Worm (Caenorhabditis elegans) whole organism, young adult: Measurements from ENCODE around the gene Y69A2AR.50.

ENCODE experiments used
- B0019.2 ChIP-seq: fragments of 200-800 bp; sonication (Bioruptor generic); conservative IDR thresholded peaks from 2 replicates; pipeline ENCODE4 v1.3.6; 2022; ENCODE audit warnings: missing genetic modification reagents, missing genetic modification characterization, missing compliant biosample characterization
- B0336.3 ChIP-seq: fragments of 200-800 bp; sonication (Bioruptor generic); IDR thresholded peaks from 2 replicates; pipeline ENCODE4 v1.3.6; 2022; ENCODE audit warnings: missing genetic modification characterization, missing compliant biosample characterization
- F10E7.11 ChIP-seq: sonication (generic microtip); optimal IDR thresholded peaks from 2 replicates; lab custom pipeline; 2017; ENCODE audit warnings: mild to moderate bottlenecking, missing genetic modification characterization, moderate library complexity, missing compliant biosample characterization
- F23B12.7 ChIP-seq: sonication (generic microtip); optimal IDR thresholded peaks from 2 replicates; lab custom pipeline; 2017; ENCODE audit warnings: missing genetic modification characterization, mild to moderate bottlenecking, missing compliant biosample characterization, antibody characterized with exemption, moderate library complexity; ENCODE audit not compliant: insufficient read depth
- F33H1.4 ChIP-seq: fragments of 200-800 bp; sonication (Bioruptor generic); IDR thresholded peaks from 2 replicates; pipeline ENCODE4 v1.3.6; 2022; ENCODE audit warnings: missing genetic modification reagents, missing genetic modification characterization, missing compliant biosample characterization
- F49E8.2 ChIP-seq: sonication (generic microtip); optimal IDR thresholded peaks from 3 replicates; lab custom pipeline; 2017; ENCODE audit warnings: missing genetic modification characterization, mild to moderate bottlenecking, missing compliant biosample characterization, antibody characterized with exemption, moderate library complexity; ENCODE audit not compliant: insufficient read depth
- F57A8.1 ChIP-seq: fragments of 200-800 bp; sonication (Bioruptor generic); optimal IDR thresholded peaks from 2 replicates; lab custom pipeline; 2018; ENCODE audit warnings: mild to moderate bottlenecking, missing genetic modification characterization, moderate library complexity, missing compliant biosample characterization
- F57C9.4 ChIP-seq: sonication (generic microtip); optimal IDR thresholded peaks from 2 replicates; lab custom pipeline; 2017; ENCODE audit warnings: mild to moderate bottlenecking, missing genetic modification characterization, missing compliant biosample characterization
- Y95B8A.8 ChIP-seq: fragments of 200-800 bp; sonication (Bioruptor generic); IDR thresholded peaks from 2 replicates; pipeline ENCODE4 v1.3.6; 2022; ENCODE audit warnings: missing genetic modification reagents, missing genetic modification characterization, missing compliant biosample characterization
- ama-1 ChIP-seq, 3 experiments: fragments of 150-350 bp in 1 of 3; sonication (generic microtip) in 2 of 3; optimal IDR thresholded peaks; 2 replicates each; lab custom pipeline; 2014 to 2018; ENCODE audit warnings: missing biosample characterization in 2 of 3, missing genetic modification characterization in 2 of 3, missing genetic modification reagents in 2 of 3
- bed-1 ChIP-seq: fragments of 200-800 bp; sonication (Bioruptor generic); IDR thresholded peaks from 2 replicates; pipeline ENCODE4 v1.3.6; 2022; ENCODE audit warnings: missing genetic modification reagents, missing genetic modification characterization, missing compliant biosample characterization
- bed-2 ChIP-seq: fragments of 200-800 bp; sonication (Bioruptor generic); IDR thresholded peaks from 2 replicates; pipeline ENCODE4 v1.3.6; 2022; ENCODE audit warnings: missing genetic modification reagents, missing genetic modification characterization, missing compliant biosample characterization
- ceh-40 ChIP-seq: fragments of 200-800 bp; sonication (Bioruptor generic); IDR thresholded peaks from 2 replicates; pipeline ENCODE4 v1.3.6; 2022; ENCODE audit warnings: missing genetic modification characterization, missing compliant biosample characterization
- ceh-79 ChIP-seq: sonication (generic microtip); optimal IDR thresholded peaks from 2 replicates; lab custom pipeline; 2017; ENCODE audit warnings: mild to moderate bottlenecking, missing genetic modification characterization, missing compliant biosample characterization
- efl-1 ChIP-seq: fragments of 150-350 bp; optimal IDR thresholded peaks from 2 replicates; lab custom pipeline; 2014; ENCODE audit warnings: missing biosample characterization, missing genetic modification reagents, missing genetic modification characterization
- hlh-26 ChIP-seq: fragments of 200-800 bp; sonication (Bioruptor generic); conservative IDR thresholded peaks from 2 replicates; pipeline ENCODE4 v1.3.6; 2022; ENCODE audit warnings: missing genetic modification reagents, missing genetic modification characterization, missing compliant biosample characterization
- hmg-20 ChIP-seq: fragments of 200-800 bp; sonication (Bioruptor generic); IDR thresholded peaks from 2 replicates; pipeline ENCODE4 v1.3.6; 2022; ENCODE audit warnings: missing genetic modification reagents, missing genetic modification characterization, missing compliant biosample characterization
- hrde-1 ChIP-seq: sonication (generic microtip); optimal IDR thresholded peaks from 2 replicates; lab custom pipeline; 2016; ENCODE audit warnings: missing genetic modification characterization, mild to moderate bottlenecking, missing compliant biosample characterization, moderate library complexity, missing genotype, missing genetic modification reagents, borderline replicate concordance
- let-607 ChIP-seq, 2 experiments: fragments of 200-800 bp in 1 of 2; sonication (Bioruptor generic) in 1 of 2; sonication (generic microtip) in 1 of 2; optimal IDR thresholded peaks; 2 replicates each; lab custom pipeline; 2016 to 2018; ENCODE audit warnings: mild to moderate bottlenecking in 2 of 2, missing compliant biosample characterization in 2 of 2, missing genetic modification characterization in 2 of 2, moderate library complexity in 2 of 2, missing genotype in 1 of 2
- lin-26 ChIP-seq: fragments of 200-800 bp; sonication (Bioruptor generic); IDR thresholded peaks from 2 replicates; pipeline ENCODE4 v1.3.6; 2022; ENCODE audit warnings: missing genetic modification reagents, missing genetic modification characterization, missing compliant biosample characterization
- lin-54 ChIP-seq: fragments of 200-800 bp; sonication (Bioruptor generic); optimal IDR thresholded peaks from 2 replicates; lab custom pipeline; 2018; ENCODE audit warnings: mild to moderate bottlenecking, missing genetic modification characterization, missing compliant biosample characterization
- lir-1 ChIP-seq: fragments of 200-800 bp; sonication (Bioruptor generic); conservative IDR thresholded peaks from 2 replicates; pipeline ENCODE4 v1.3.6; 2022; ENCODE audit warnings: missing genetic modification reagents, missing genetic modification characterization, missing compliant biosample characterization
- nfyb-1 ChIP-seq: fragments of 200-800 bp; sonication (Bioruptor generic); IDR thresholded peaks from 2 replicates; pipeline ENCODE4 v1.3.6; 2022; ENCODE audit warnings: missing genetic modification reagents, missing genetic modification characterization, missing compliant biosample characterization
- nhr-120 ChIP-seq: fragments of 200-800 bp; sonication (Bioruptor generic); IDR thresholded peaks from 2 replicates; pipeline ENCODE4 v1.3.6; 2022; ENCODE audit warnings: missing genetic modification characterization, missing compliant biosample characterization
- nhr-90 ChIP-seq: sonication (generic microtip); optimal IDR thresholded peaks from 2 replicates; lab custom pipeline; 2016; ENCODE audit warnings: missing genotype, mild to moderate bottlenecking, missing genetic modification characterization, missing compliant biosample characterization
- pbrm-1 ChIP-seq: fragments of 200-800 bp; sonication (Bioruptor generic); IDR thresholded peaks from 2 replicates; pipeline ENCODE4 v1.3.6; 2022; ENCODE audit warnings: missing genetic modification reagents, missing genetic modification characterization, missing compliant biosample characterization
- rec-8 ChIP-seq, 2 experiments: sonication (generic microtip); optimal IDR thresholded peaks; 2 replicates each; lab custom pipeline; 2016; ENCODE audit warnings: mild to moderate bottlenecking in 2 of 2, missing genetic modification characterization in 2 of 2, missing genetic modification reagents in 2 of 2, missing genotype in 2 of 2, missing biosample characterization in 1 of 2, missing compliant biosample characterization in 1 of 2, moderate library complexity in 1 of 2
- snpc-1.1 ChIP-seq: sonication (generic microtip); optimal IDR thresholded peaks from 2 replicates; lab custom pipeline; 2017; ENCODE audit warnings: missing genetic modification characterization, mild to moderate bottlenecking, missing compliant biosample characterization, antibody characterized with exemption, moderate library complexity, missing genotype, missing genetic modification reagents; ENCODE audit not compliant: insufficient read depth
- snpc-4 ChIP-seq, 5 experiments: fragments of 150-350 bp in 1 of 5; sonication (generic microtip) in 4 of 5; optimal IDR thresholded peaks; 2 replicates each; lab custom pipeline; 2014 to 2018; ENCODE audit warnings: missing genetic modification characterization in 5 of 5, missing biosample characterization in 3 of 5, antibody characterized with exemption in 2 of 5, mild to moderate bottlenecking in 2 of 5, missing compliant biosample characterization in 2 of 5, missing genotype in 2 of 5, moderate library complexity in 2 of 5, missing genetic modification reagents in 1 of 5
- sptf-2 ChIP-seq: fragments of 200-800 bp; sonication (Bioruptor generic); optimal IDR thresholded peaks from 2 replicates; lab custom pipeline; 2018; ENCODE audit warnings: mild to moderate bottlenecking, missing genetic modification characterization, missing compliant biosample characterization
- tlf-1 ChIP-seq: fragments of 200-800 bp; sonication (Bioruptor generic); optimal IDR thresholded peaks from 2 replicates; lab custom pipeline; 2018; ENCODE audit warnings: mild to moderate bottlenecking, missing genetic modification characterization, missing compliant biosample characterization
- unc-62 ChIP-seq: fragments of 150-350 bp; optimal IDR thresholded peaks from 2 replicates; lab custom pipeline; 2014; ENCODE audit warnings: missing biosample characterization, missing genetic modification reagents, missing genetic modification characterization
- xnd-1 ChIP-seq: sonication (generic microtip); optimal IDR thresholded peaks from 2 replicates; lab custom pipeline; 2016; ENCODE audit warnings: missing genotype, missing genetic modification reagents, missing genetic modification characterization, missing compliant biosample characterization
- ztf-18 ChIP-seq: sonication (generic microtip); optimal IDR thresholded peaks from 2 replicates; lab custom pipeline; 2016; ENCODE audit warnings: missing genotype, mild to moderate bottlenecking, missing genetic modification characterization, missing compliant biosample characterization
- ztf-22 ChIP-seq: fragments of 200-800 bp; sonication (Bioruptor generic); optimal IDR thresholded peaks from 2 replicates; lab custom pipeline; 2018; ENCODE audit warnings: mild to moderate bottlenecking, missing genetic modification characterization, moderate library complexity, missing compliant biosample characterization
- ztf-3 ChIP-seq: fragments of 200-800 bp; sonication (Bioruptor generic); optimal IDR thresholded peaks from 2 replicates; lab custom pipeline; 2018; ENCODE audit warnings: mild to moderate bottlenecking, missing genetic modification characterization, missing compliant biosample characterization

The Y69A2AR.50 gene

DNA sequence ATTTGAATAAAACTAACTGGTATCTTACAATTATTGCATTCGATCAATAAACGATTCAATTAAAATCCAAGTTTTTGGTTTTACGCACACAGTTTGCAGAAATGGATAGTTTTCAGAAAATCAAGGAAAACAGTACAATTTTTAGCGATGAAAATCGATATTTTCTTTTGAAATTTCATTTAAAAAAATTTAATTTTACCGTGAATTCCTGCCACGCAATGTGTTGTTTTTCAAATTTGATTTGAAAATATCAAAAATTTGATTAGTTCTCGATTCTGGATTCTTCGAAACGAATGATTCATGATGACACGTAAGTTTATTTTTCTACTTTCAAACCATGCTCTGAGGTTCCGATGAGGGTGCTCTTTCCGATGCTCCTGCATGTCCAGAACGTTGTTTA is at the start of gene Y69A2AR.50:
Gene Y69A2AR.50, plus strand, starts transcription at position 301 of the 400 bp plus-strand sequence.
- TF ChIP-seq F23B12.7: no peak
- no peak for TF ChIP-seq tlf-1 (GFP tag; lab: Kevin White, UChicago)
- TF ChIP-seq bed-1: no peak
- TF ChIP-seq hrde-1 (tag; lab: Kevin White, UChicago): no peak
- TF ChIP-seq F33H1.4 (GFP tag; lab: Robert Waterston, UW): no peak
- TF ChIP-seq ceh-40 (GFP tag; lab: Robert Waterston, UW): no peak
- TF ChIP-seq ceh-79 (tag; lab: Kevin White, UChicago): no peak
- TF ChIP-seq B0019.2: no peak
- TF ChIP-seq Y95B8A.8 (GFP tag; lab: Robert Waterston, UW): no peak
- TF ChIP-seq F10E7.11 (tag; lab: Kevin White, UChicago): no peak
- no peak for TF ChIP-seq snpc-1.1
- no peak for TF ChIP-seq nhr-90 (tag; lab: Kevin White, UChicago)
- no peak for TF ChIP-seq pbrm-1
- no peak for TF ChIP-seq unc-62 (GFP tag; lab: Kevin White, UChicago)
- TF ChIP-seq, all 124 proteins: peak for 0

DNA sequence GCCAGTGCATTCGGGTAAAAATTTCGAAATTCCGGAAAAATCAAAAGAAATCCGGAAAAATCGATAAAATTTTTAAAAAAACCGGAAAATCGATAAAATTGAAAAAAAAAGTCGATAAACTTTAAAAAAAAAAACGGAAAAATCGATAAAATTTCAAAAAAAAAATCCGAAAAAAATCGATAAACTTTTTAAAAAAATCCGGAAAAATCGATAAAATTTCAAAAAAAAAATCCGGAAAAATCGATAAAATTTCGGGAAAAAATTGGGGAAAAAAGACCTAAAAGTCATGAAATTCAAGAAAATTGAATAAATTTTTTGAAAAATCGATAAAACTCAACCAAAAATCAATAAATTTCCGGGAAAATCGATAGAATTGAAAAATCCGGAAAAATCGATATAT is 35.3 kb upstream of the Y69A2AR.50 start:
- TF ChIP-seq ama-1 (optimal IDR thresholded peaks at IDR 0.05; lab: Kevin White, UChicago) (no peak), ama-1 (GFP tag; optimal IDR thresholded peaks at IDR 0.05; lab: Kevin White, UChicago) (no peak), ztf-22 (GFP tag; lab: Kevin White, UChicago) (no peak), nhr-120 (GFP tag; lab: Robert Waterston, UW) (no peak), B0336.3 (no peak), lin-26 (GFP tag; lab: Robert Waterston, UW) (no peak), efl-1 (GFP tag; lab: Kevin White, UChicago) (no peak), hmg-20 (GFP tag; lab: Robert Waterston, UW) (no peak), ztf-3 (GFP tag; lab: Kevin White, UChicago) (no peak), lin-54 (GFP tag; lab: Kevin White, UChicago) (no peak), lir-1 (GFP tag; lab: Robert Waterston, UW) (no peak), bed-2 (GFP tag; lab: Robert Waterston, UW) (no peak), xnd-1 (tag; lab: Kevin White, UChicago) (no peak), F57C9.4 (tag; lab: Kevin White, UChicago) (no peak), ztf-18 (tag; lab: Kevin White, UChicago) (no peak), F49E8.2 (tag; lab: Kevin White, UChicago) (no peak)

- TF ChIP-seq rec-8 (tag; optimal IDR thresholded peaks at IDR 0.05; lab: Kevin White, UChicago): no peak
- TF ChIP-seq B0019.2: no peak
- no peak for TF ChIP-seq let-607 (tag; optimal IDR thresholded peaks at IDR 0.05; lab: Kevin White, UChicago)
- TF ChIP-seq F57A8.1 (GFP tag; lab: Kevin White, UChicago): no peak
- no peak for TF ChIP-seq snpc-4 (GFP tag; optimal IDR thresholded peaks at IDR 0.05; lab: Kevin White, UChicago)
- no peak for TF ChIP-seq snpc-4 (tag; optimal IDR thresholded peaks at IDR 0.05; lab: Kevin White, UChicago)
- TF ChIP-seq hmg-20 (GFP tag; lab: Robert Waterston, UW): no peak
- TF ChIP-seq ztf-3 (GFP tag; lab: Kevin White, UChicago): no peak
- TF ChIP-seq sptf-2: no peak
- TF ChIP-seq hlh-26: no peak
- TF ChIP-seq bed-1: no peak
- TF ChIP-seq nfyb-1 (GFP tag; lab: Robert Waterston, UW): no peak
Measured at ce11 chrIV:2529281-2529680, 32.9 kb upstream of the Y69A2AR.50 start.
